Fruit fly (Drosophila melanogaster) whole organism, embryonic: Measurements from ENCODE around the gene RpL6.

ENCODE experiments used
- C15 ChIP-seq: fragments of 200-800 bp; sonication (Bioruptor generic); IDR thresholded peaks from 3 replicates; pipeline ENCODE4 v1.3.6; 2022; ENCODE audit warnings: missing biosample characterization, missing genetic modification characterization
- CG11093 ChIP-seq: fragments of 200-800 bp; sonication (Bioruptor generic); IDR thresholded peaks from 3 replicates; pipeline ENCODE4 v1.3.6; 2022; ENCODE audit warnings: missing biosample characterization, missing genetic modification characterization
- CG11695 ChIP-seq: fragments of 200-800 bp; sonication (Bioruptor generic); IDR thresholded peaks from 3 replicates; pipeline ENCODE4 v1.3.6; 2022; ENCODE audit warnings: missing biosample characterization, missing genetic modification characterization
- CG11723 ChIP-seq: fragments of 200-800 bp; sonication (Bioruptor generic); optimal IDR thresholded peaks from 2 replicates; lab custom pipeline; 2017; ENCODE audit warnings: missing biosample characterization, mild to moderate bottlenecking, missing genetic modification characterization
- CG14050 ChIP-seq: fragments of 200-800 bp; sonication (Bioruptor generic); IDR thresholded peaks from 3 replicates; pipeline ENCODE4 v1.3.6; 2022; ENCODE audit warnings: missing biosample characterization, missing genetic modification characterization
- CG14860 ChIP-seq: fragments of 200-800 bp; sonication (Bioruptor generic); IDR thresholded peaks from 3 replicates; pipeline ENCODE4 v1.3.6; 2022; ENCODE audit warnings: missing biosample characterization, missing genetic modification characterization; ENCODE audit not compliant: partially characterized antibody
- CG15011 ChIP-seq: fragments of 200-800 bp; sonication (Bioruptor generic); optimal IDR thresholded peaks from 3 replicates; lab custom pipeline; 2018; ENCODE audit warnings: missing biosample characterization, mild to moderate bottlenecking, missing genetic modification characterization
- CG16779 ChIP-seq: fragments of 200-800 bp; sonication (Bioruptor generic); IDR thresholded peaks from 2 replicates; pipeline ENCODE4 v1.3.6; 2022; ENCODE audit warnings: missing biosample characterization, missing genetic modification characterization
- CG17829 ChIP-seq: fragments of 200-800 bp; optimal IDR thresholded peaks from 2 replicates; lab custom pipeline; 2019; ENCODE audit warnings: missing biosample characterization, mild to moderate bottlenecking, missing genetic modification characterization, moderate library complexity
- CG31224 ChIP-seq: fragments of 200-800 bp; sonication (Bioruptor generic); IDR thresholded peaks from 2 replicates; pipeline ENCODE4 v1.3.6; 2022; ENCODE audit warnings: missing biosample characterization, missing genetic modification characterization
- CG33557 ChIP-seq: fragments of 200-800 bp; sonication (Bioruptor generic); optimal IDR thresholded peaks from 2 replicates; lab custom pipeline; 2019; ENCODE audit warnings: missing biosample characterization, mild to moderate bottlenecking, missing genetic modification characterization, moderate library complexity
- CG34224 ChIP-seq: fragments of 200-800 bp; sonication (Bioruptor generic); IDR thresholded peaks from 3 replicates; pipeline ENCODE4 v1.3.6; 2022; ENCODE audit warnings: missing biosample characterization, missing genetic modification characterization; ENCODE audit not compliant: partially characterized antibody
- CG42726 ChIP-seq: fragments of 200-800 bp; sonication (Bioruptor generic); IDR thresholded peaks from 2 replicates; pipeline ENCODE4 v1.3.6; 2022; ENCODE audit warnings: missing biosample characterization, missing genetic modification characterization; ENCODE audit not compliant: partially characterized antibody
- CG6765 ChIP-seq: fragments of 200-800 bp; sonication (Bioruptor generic); optimal IDR thresholded peaks from 3 replicates; lab custom pipeline; 2017; ENCODE audit warnings: missing biosample characterization, mild to moderate bottlenecking, missing genetic modification characterization
- CG6791 ChIP-seq: fragments of 200-800 bp; sonication (Bioruptor generic); IDR thresholded peaks from 3 replicates; pipeline ENCODE4 v1.3.6; 2022; ENCODE audit warnings: missing biosample characterization, missing genetic modification characterization; ENCODE audit not compliant: partially characterized antibody
- CG7963 ChIP-seq: fragments of 200-800 bp; sonication (Bioruptor generic); IDR thresholded peaks from 3 replicates; pipeline ENCODE4 v1.3.6; 2022; ENCODE audit warnings: missing biosample characterization, missing genetic modification characterization; ENCODE audit not compliant: partially characterized antibody
- CG9437 ChIP-seq: fragments of 200-800 bp; sonication (Bioruptor generic); optimal IDR thresholded peaks from 2 replicates; lab custom pipeline; 2018; ENCODE audit warnings: missing biosample characterization, mild to moderate bottlenecking, missing genetic modification characterization
- CG9817 ChIP-seq: fragments of 200-800 bp; sonication (Bioruptor generic); optimal IDR thresholded peaks from 2 replicates; lab custom pipeline; 2018; ENCODE audit warnings: missing biosample characterization, mild to moderate bottlenecking, missing genetic modification characterization, moderate library complexity
- CG9932 ChIP-seq: fragments of 200-800 bp; sonication (Bioruptor generic); IDR thresholded peaks from 2 replicates; pipeline ENCODE4 v1.3.6; 2022; ENCODE audit warnings: missing biosample characterization, missing genetic modification characterization
- Camta ChIP-seq: fragments of 200-800 bp; sonication (Bioruptor generic); optimal IDR thresholded peaks from 2 replicates; lab custom pipeline; 2016; ENCODE audit warnings: missing biosample characterization, missing genetic modification characterization
- D ChIP-seq, 2 experiments: fragments of 200-800 bp in 1 of 2; fragments of >200 bp in 1 of 2; sonication (Bioruptor generic) in 1 of 2; optimal IDR thresholded peaks; 2 replicates in 1 of 2; 3 replicates in 1 of 2; lab custom pipeline; 2017; ENCODE audit warnings: mild to moderate bottlenecking in 1 of 2, missing biosample characterization in 1 of 2, missing genetic modification characterization in 1 of 2, missing genetic modification reagents in 1 of 2
- Dek ChIP-seq: fragments of 200-800 bp; sonication (Bioruptor generic); optimal IDR thresholded peaks from 3 replicates; lab custom pipeline; 2019; ENCODE audit warnings: missing biosample characterization, mild to moderate bottlenecking, missing genetic modification characterization, moderate library complexity
- Ets65A ChIP-seq: fragments of 200-800 bp; sonication (Bioruptor generic); peaks from one replicate; lab custom pipeline; 2016; ENCODE audit warnings: missing biosample characterization, missing genetic modification characterization
- H15 ChIP-seq: fragments of 200-800 bp; sonication (Bioruptor generic); IDR thresholded peaks from 3 replicates; pipeline ENCODE4 v1.3.6; 2022; ENCODE audit warnings: missing biosample characterization, missing genetic modification characterization
- HLH3B ChIP-seq: fragments of 200-800 bp; sonication (Bioruptor generic); IDR thresholded peaks from 2 replicates; pipeline ENCODE4 v1.3.6; 2022; ENCODE audit warnings: missing biosample characterization, missing genetic modification characterization
- HLH4C ChIP-seq: fragments of 200-800 bp; sonication (Bioruptor generic); IDR thresholded peaks from 3 replicates; pipeline ENCODE4 v1.3.6; 2022; ENCODE audit warnings: missing biosample characterization, missing genetic modification characterization; ENCODE audit not compliant: partially characterized antibody
- Nf-YC ChIP-seq: fragments of 200-800 bp; optimal IDR thresholded peaks from 3 replicates; lab custom pipeline; 2019; ENCODE audit warnings: missing biosample characterization, mild to moderate bottlenecking, missing genetic modification characterization, moderate library complexity
- ac ChIP-seq: fragments of 200-800 bp; sonication (Bioruptor generic); optimal IDR thresholded peaks from 3 replicates; lab custom pipeline; 2017; ENCODE audit warnings: missing biosample characterization, mild to moderate bottlenecking, missing genetic modification characterization
- bab2 ChIP-seq: fragments of 200-800 bp; sonication (Bioruptor generic); optimal IDR thresholded peaks from 2 replicates; lab custom pipeline; 2016; ENCODE audit warnings: missing biosample characterization, missing genetic modification characterization
- bcd ChIP-seq: fragments of 200-800 bp; sonication (Bioruptor generic); optimal IDR thresholded peaks from 2 replicates; lab custom pipeline; 2017; ENCODE audit warnings: missing biosample characterization, mild to moderate bottlenecking, missing genetic modification characterization
- crc ChIP-seq: fragments of 200-800 bp; sonication (Bioruptor generic); optimal IDR thresholded peaks from 2 replicates; lab custom pipeline; 2016; ENCODE audit warnings: missing biosample characterization, missing genetic modification characterization
- dm ChIP-seq: fragments of 200-800 bp; sonication (Bioruptor generic); optimal IDR thresholded peaks from 3 replicates; lab custom pipeline; 2016; ENCODE audit warnings: missing biosample characterization, missing genetic modification characterization
- dmrt99B ChIP-seq: fragments of 200-800 bp; sonication (Bioruptor generic); optimal IDR thresholded peaks from 2 replicates; lab custom pipeline; 2018; ENCODE audit warnings: missing biosample characterization, mild to moderate bottlenecking, missing genetic modification characterization, moderate library complexity
- dpn ChIP-seq, 2 experiments: fragments of 200-800 bp; sonication (Bioruptor generic); optimal IDR thresholded peaks; 3 replicates each; lab custom pipeline; 2016; ENCODE audit warnings: missing biosample characterization in 2 of 2, missing genetic modification characterization in 2 of 2
- ems ChIP-seq: fragments of 200-800 bp; sonication (Bioruptor generic); optimal IDR thresholded peaks from 3 replicates; lab custom pipeline; 2016; ENCODE audit warnings: missing biosample characterization, missing genetic modification characterization
- fd96Cb ChIP-seq: fragments of 200-800 bp; sonication (Bioruptor generic); optimal IDR thresholded peaks from 2 replicates; lab custom pipeline; 2018; ENCODE audit warnings: missing biosample characterization, mild to moderate bottlenecking, missing genetic modification characterization, moderate library complexity
- hbn ChIP-seq: fragments of 200-800 bp; sonication (Bioruptor generic); IDR thresholded peaks from 2 replicates; pipeline ENCODE4 v1.3.6; 2022; ENCODE audit warnings: missing biosample characterization, missing genetic modification characterization; ENCODE audit not compliant: partially characterized antibody
- nmo ChIP-seq: fragments of 200-800 bp; sonication (Bioruptor generic); optimal IDR thresholded peaks from 2 replicates; lab custom pipeline; 2018; ENCODE audit warnings: missing biosample characterization, mild to moderate bottlenecking, missing genetic modification characterization, moderate library complexity
- nom ChIP-seq: fragments of 200-800 bp; sonication (Bioruptor generic); optimal IDR thresholded peaks from 2 replicates; lab custom pipeline; 2017; ENCODE audit warnings: missing biosample characterization, missing genetic modification characterization, mild to moderate bottlenecking, moderate library complexity, missing genetic modification reagents
- p53 ChIP-seq: fragments of 200-800 bp; sonication (Bioruptor generic); optimal IDR thresholded peaks from 2 replicates; lab custom pipeline; 2016; ENCODE audit warnings: missing biosample characterization, missing genetic modification characterization
- pb ChIP-seq: fragments of 200-800 bp; sonication (Bioruptor generic); optimal IDR thresholded peaks from 3 replicates; lab custom pipeline; 2016; ENCODE audit warnings: missing biosample characterization, missing genetic modification characterization
- repo ChIP-seq: fragments of 200-800 bp; sonication (Bioruptor generic); optimal IDR thresholded peaks from 2 replicates; lab custom pipeline; 2016; ENCODE audit warnings: missing biosample characterization, missing genetic modification characterization
- rib ChIP-seq: fragments of 200-800 bp; sonication (Bioruptor generic); IDR thresholded peaks from 2 replicates; pipeline ENCODE4 v1.3.6; 2022; ENCODE audit warnings: missing biosample characterization, missing genetic modification characterization
- sens ChIP-seq: fragments of 200-800 bp; sonication (Bioruptor generic); peaks from one replicate; lab custom pipeline; 2016; ENCODE audit warnings: missing biosample characterization, missing genetic modification characterization
- sens-2 ChIP-seq: fragments of 200-800 bp; sonication (Bioruptor generic); IDR thresholded peaks from 2 replicates; pipeline ENCODE4 v1.3.6; 2022; ENCODE audit warnings: missing biosample characterization, missing genetic modification characterization
- sisA ChIP-seq: fragments of 200-800 bp; sonication (Bioruptor generic); IDR thresholded peaks from 2 replicates; pipeline ENCODE4 v1.3.6; 2022; ENCODE audit warnings: missing biosample characterization, missing genetic modification characterization
- slbo ChIP-seq: fragments of 200-800 bp; sonication (Bioruptor generic); IDR thresholded peaks from 2 replicates; pipeline ENCODE4 v1.3.6; 2022; ENCODE audit warnings: missing biosample characterization, missing genetic modification characterization
- so ChIP-seq: fragments of 200-800 bp; sonication (Bioruptor generic); IDR thresholded peaks from 3 replicates; pipeline ENCODE4 v1.3.6; 2022; ENCODE audit warnings: missing biosample characterization, missing genetic modification characterization
- ssp ChIP-seq: fragments of 200-800 bp; sonication (Bioruptor generic); IDR thresholded peaks from 2 replicates; pipeline ENCODE4 v1.3.6; 2022; ENCODE audit warnings: missing biosample characterization, missing genetic modification characterization
- stwl ChIP-seq: fragments of 200-800 bp; sonication (Bioruptor generic); optimal IDR thresholded peaks from 3 replicates; lab custom pipeline; 2018; ENCODE audit warnings: missing biosample characterization, mild to moderate bottlenecking, missing genetic modification characterization, moderate library complexity
- wdn ChIP-seq: fragments of 200-800 bp; sonication (Bioruptor generic); IDR thresholded peaks from 2 replicates; pipeline ENCODE4 v1.3.6; 2022; ENCODE audit warnings: missing biosample characterization, missing genetic modification characterization

Gene RpL6

dm6 chr3R:31627186-31627585, 31.2 kb upstream of the RpL6 start (continued):
- TF ChIP-seq HLH4C (GFP tag; lab: Robert Waterston, UW) (no peak), HLH3B (GFP tag; lab: Robert Waterston, UW) (0 out of 2 replicates have a peak, but pooled peaks have one; percentile 26), CG7963 (GFP tag; lab: Robert Waterston, UW) (no peak), CG6765 (no peak), CG11093 (no peak), CG9437 (GFP tag; lab: Kevin White, UChicago) (no peak), sisA (GFP tag; lab: Robert Waterston, UW) (peak; percentile 36; the same call in 1 of the 2 replicates), Camta (no peak), wdn (GFP tag; lab: Robert Waterston, UW) (no peak), CG16779 (GFP tag; lab: Robert Waterston, UW) (no peak), stwl (no peak), Ets65A (GFP tag; lab: Kevin White, UChicago) (peak; percentile 39), CG17829 (no peak), nmo (GFP tag; lab: Kevin White, UChicago) (no peak), repo (GFP tag; lab: Kevin White, UChicago) (no peak), D (optimal IDR thresholded peaks at IDR 0.05; lab: Kevin White, UChicago) (no peak), D (GFP tag; optimal IDR thresholded peaks at IDR 0.05; lab: Kevin White, UChicago) (no peak), ems (GFP tag; lab: Kevin White, UChicago) (no peak), CG15011 (GFP tag; lab: Kevin White, UChicago) (no peak), nom (GFP tag; lab: Kevin White, UChicago) (no peak), CG34224 (no peak), CG42726 (GFP tag; lab: Robert Waterston, UW) (no peak), CG9817 (tag; lab: Kevin White, UChicago) (no peak), CG9932 (GFP tag; lab: Robert Waterston, UW) (peak; percentile 11; the same call in 1 of the 2 replicates), dmrt99B (tag; lab: Kevin White, UChicago) (no peak), Nf-YC (tag; lab: Kevin White, UChicago) (no peak), C15 (GFP tag; lab: Robert Waterston, UW) (no peak), ssp (GFP tag; lab: Robert Waterston, UW) (no peak), H15 (GFP tag; lab: Robert Waterston, UW) (no peak), Dek (tag; lab: Kevin White, UChicago) (no peak), crc (no peak), slbo (GFP tag; lab: Robert Waterston, UW) (peak; percentile 27; the same call in 1 of the 2 replicates), hbn (GFP tag; lab: Robert Waterston, UW) (no peak), fd96Cb (tag; lab: Kevin White, UChicago) (no peak), so (GFP tag; lab: Robert Waterston, UW) (no peak), p53 (no peak), CG14860 (GFP tag; lab: Robert Waterston, UW) (no peak), CG11723 (GFP tag; lab: Kevin White, UChicago) (no peak), bcd (GFP tag; lab: Kevin White, UChicago) (no peak), CG14050 (GFP tag; lab: Robert Waterston, UW) (no peak), pb (GFP tag; lab: Kevin White, UChicago) (no peak), ac (GFP tag; lab: Kevin White, UChicago) (no peak), bab2 (GFP tag; lab: Kevin White, UChicago) (no peak), CG31224 (GFP tag; lab: Robert Waterston, UW) (no peak), CG33557 (GFP tag; lab: Kevin White, UChicago) (no peak), sens (GFP tag; lab: Kevin White, UChicago) (peak; percentile 77), rib (no peak), CG11695 (GFP tag; lab: Robert Waterston, UW) (no peak), CG6791 (GFP tag; lab: Robert Waterston, UW) (no peak), dm (GFP tag; lab: Kevin White, UChicago) (no peak), dpn (GFP tag; optimal IDR thresholded peaks at IDR 0.05; lab: Kevin White, UChicago) (no peak), sens-2 (GFP tag; lab: Robert Waterston, UW) (no peak)
